Worm (Caenorhabditis elegans) whole organism, early embryonic: ENCODE measurements around the gene H03E18.2.

Source experiments
- B0310.2 ChIP-seq: sonication (generic microtip); optimal IDR thresholded peaks from 2 replicates; lab custom pipeline; 2016; ENCODE audit warnings: mild to moderate bottlenecking, missing genetic modification characterization, missing compliant biosample characterization
- ama-1 ChIP-seq: fragments of 150-350 bp; optimal IDR thresholded peaks from 2 replicates; lab custom pipeline; 2014
- ceh-13 ChIP-seq: fragments of 200-800 bp; sonication (Bioruptor generic); optimal IDR thresholded peaks from 2 replicates; lab custom pipeline; 2018; ENCODE audit warnings: mild to moderate bottlenecking, missing genetic modification characterization, missing compliant biosample characterization
- ets-7 ChIP-seq: sonication (generic microtip); optimal IDR thresholded peaks from 2 replicates; lab custom pipeline; 2016; ENCODE audit warnings: missing genotype, missing genetic modification characterization, missing compliant biosample characterization
- hnd-1 ChIP-seq: sonication (generic microtip); optimal IDR thresholded peaks from 2 replicates; lab custom pipeline; 2016; ENCODE audit warnings: missing genetic modification characterization, missing compliant biosample characterization
- scrt-1 ChIP-seq: fragments of 200-800 bp; sonication (Bioruptor generic); IDR thresholded peaks from 2 replicates; pipeline ENCODE4 v1.3.6; 2022; ENCODE audit warnings: missing genetic modification characterization, missing compliant biosample characterization
- tbx-11 ChIP-seq: fragments of 200-800 bp; sonication (Bioruptor generic); IDR thresholded peaks from 2 replicates; pipeline ENCODE4 v1.3.6; 2022; ENCODE audit warnings: missing genetic modification characterization, missing compliant biosample characterization
- tbx-37 ChIP-seq: fragments of 200-800 bp; sonication (Bioruptor generic); conservative IDR thresholded peaks from 2 replicates; pipeline ENCODE4 v1.3.6; 2022; ENCODE audit warnings: missing genetic modification reagents, missing genetic modification characterization, missing compliant biosample characterization

DNA sequence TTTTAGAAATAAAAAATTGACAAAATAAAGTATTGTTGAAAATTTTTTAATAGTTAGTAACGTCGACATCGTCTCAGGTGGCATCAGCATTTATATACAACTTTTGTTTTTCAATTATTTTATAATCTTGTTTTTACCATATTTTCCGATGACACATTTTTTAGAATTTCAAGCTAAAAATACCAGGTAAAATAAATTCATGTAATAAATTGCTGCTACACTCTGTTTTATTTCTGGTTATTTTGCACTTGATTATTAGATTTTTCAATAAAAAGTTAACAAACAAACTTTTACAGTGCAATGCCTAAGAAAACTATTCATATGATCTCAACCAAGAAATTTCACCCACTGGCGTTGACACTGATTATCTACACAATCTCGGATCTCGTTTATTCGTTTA is 1.3 kb upstream of the H03E18.2 start, which contains the start of gene C03G5.14:
- TF ChIP-seq B0310.2 (tag; lab: Kevin White, UChicago) (no peak), ama-1 (no peak), hnd-1 (tag; lab: Kevin White, UChicago) (no peak), tbx-37 (GFP tag; lab: Robert Waterston, UW) (no peak), ceh-13 (no peak), scrt-1 (no peak), ets-7 (tag; lab: Kevin White, UChicago) (no peak), tbx-11 (GFP tag; lab: Robert Waterston, UW) (no peak)
